Worm (Caenorhabditis elegans): Measurements from ENCODE around the gene rnr-2.

The rnr-2 gene

ce11 chrIII:4115085-4115484 is 20.4 kb upstream of the rnr-2 start, which contains the start of gene unc-103 (continued):
- TF ChIP-seq lag-1 (GFP tag; IDR thresholded peaks at IDR 0.05), result no peak

ce11 chrIII:4113594-4113993 is 18.9 kb upstream of the rnr-2 start:
- TF ChIP-seq pbrm-1 (GFP tag; IDR thresholded peaks at IDR 0.05) (no peak), hmg-1.2 (GFP tag; IDR thresholded peaks at IDR 0.05) (peak; percentile 37; the same call in 1 of the 2 replicates)

DNA sequence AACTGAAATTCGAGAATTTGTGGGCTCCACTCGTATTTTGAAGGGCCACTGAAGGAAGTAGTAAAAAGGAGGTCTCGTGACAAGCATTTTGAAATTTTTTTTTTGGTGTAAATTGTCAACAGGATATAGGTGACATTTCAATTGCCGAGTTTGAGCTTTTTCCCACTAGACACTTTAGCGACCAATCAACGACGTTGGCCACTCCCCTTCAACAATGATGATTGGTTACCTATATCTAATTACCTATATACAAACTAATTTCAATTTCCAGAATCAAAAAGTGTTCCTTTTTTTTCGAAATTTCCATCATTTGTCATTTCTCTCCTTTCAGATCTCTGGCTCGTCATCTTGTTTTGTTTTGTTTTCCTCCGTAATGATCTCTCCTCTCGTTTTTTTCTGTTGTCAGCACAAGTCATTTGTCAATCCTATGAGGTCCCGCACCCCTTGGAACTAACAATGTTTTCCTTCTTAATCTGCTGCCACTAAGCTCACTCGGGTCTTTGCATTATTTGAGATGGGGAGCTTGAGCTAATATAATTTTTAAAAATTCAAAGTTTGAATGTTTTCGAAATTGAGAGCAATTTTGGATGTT is 13.3 kb upstream of the rnr-2 start:
- TF ChIP-seq dpl-1 (GFP tag; optimal IDR thresholded peaks at IDR 0.05) (no peak), C17E4.6 (GFP tag; IDR thresholded peaks at IDR 0.05) (no peak), ceh-79 (tag; optimal IDR thresholded peaks at IDR 0.05) (no peak), pbrm-1 (GFP tag; IDR thresholded peaks at IDR 0.05) (no peak), nfya-2 (GFP tag; IDR thresholded peaks at IDR 0.05) (no peak), ama-1 (optimal IDR thresholded peaks at IDR 0.05) (no peak), ama-1 (GFP tag; optimal IDR thresholded peaks at IDR 0.05) (no peak), bed-2 (GFP tag; IDR thresholded peaks at IDR 0.05) (no peak), aptf-3 (GFP tag; IDR thresholded peaks at IDR 0.05) (no peak), hmg-20 (GFP tag; IDR thresholded peaks at IDR 0.05) (no peak), aptf-2 (GFP tag; conservative IDR thresholded peaks at IDR 0.05) (no peak), madf-10 (tag; optimal IDR thresholded peaks at IDR 0.05) (no peak), nhr-120 (GFP tag; IDR thresholded peaks at IDR 0.05) (no peak), pha-4 (tag; optimal IDR thresholded peaks at IDR 0.05) (no peak)

- TF ChIP-seq snpc-4 (GFP tag; optimal IDR thresholded peaks at IDR 0.05) (no peak), snpc-4 (tag; optimal IDR thresholded peaks at IDR 0.05) (no peak), lsy-27 (tag; optimal IDR thresholded peaks at IDR 0.05; ENCODE audit: borderline replicate concordance, insufficient read depth) (no peak)
These were observed 12.5 kb upstream of the rnr-2 start for ce11 chrIII:4107227-4107626.

DNA sequence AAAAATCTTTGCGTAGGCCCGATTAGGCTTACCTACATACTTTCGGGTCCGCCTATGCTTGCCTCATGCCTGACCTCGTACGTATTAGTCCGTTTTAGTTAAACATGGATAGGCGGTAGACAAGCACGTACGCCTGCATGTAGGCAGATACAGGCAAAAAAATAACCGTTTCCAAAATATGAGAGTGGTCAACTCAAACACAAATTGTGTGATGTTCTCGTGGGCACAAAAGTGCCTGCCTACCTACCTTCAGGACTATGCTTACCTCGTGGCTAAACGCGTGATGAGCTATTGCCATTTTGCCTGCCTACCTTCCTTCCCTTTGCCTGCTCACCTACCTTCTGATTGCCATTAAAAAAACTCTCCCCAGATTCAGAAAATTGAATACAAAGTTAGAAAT is 11.9 kb upstream of the rnr-2 start:
- TF ChIP-seq atf-7 (tag; optimal IDR thresholded peaks at IDR 0.05) (no peak), F57A8.1 (GFP tag; optimal IDR thresholded peaks at IDR 0.05) (no peak), him-1 (tag; optimal IDR thresholded peaks at IDR 0.05) (no peak), Y53F4B.3 (GFP tag; IDR thresholded peaks at IDR 0.05) (no peak), nhr-179 (tag; optimal IDR thresholded peaks at IDR 0.05) (no peak), attf-5 (GFP tag; optimal IDR thresholded peaks at IDR 0.05) (no peak), Y79H2A.3 (GFP tag; conservative IDR thresholded peaks at IDR 0.05) (no peak), ztf-6 (GFP tag; IDR thresholded peaks at IDR 0.05) (no peak), lsl-1 (GFP tag; optimal IDR thresholded peaks at IDR 0.05) (no peak)

- no peak for TF ChIP-seq tbx-9 (tag; optimal IDR thresholded peaks at IDR 0.05; ENCODE audit: borderline replicate concordance)
- TF ChIP-seq lsl-1 (GFP tag; optimal IDR thresholded peaks at IDR 0.05), result no peak
- TF ChIP-seq hlh-26 (GFP tag; conservative IDR thresholded peaks at IDR 0.05), result no peak
- no peak for TF ChIP-seq bed-2 (GFP tag; IDR thresholded peaks at IDR 0.05)
- no peak for TF ChIP-seq T26A5.8 (tag; optimal IDR thresholded peaks at IDR 0.05)
- no peak for TF ChIP-seq Y79H2A.3 (GFP tag; conservative IDR thresholded peaks at IDR 0.05)
- no peak for TF ChIP-seq snpc-4 (GFP tag; optimal IDR thresholded peaks at IDR 0.05)
- no peak for TF ChIP-seq snpc-4 (tag; optimal IDR thresholded peaks at IDR 0.05)
- TF ChIP-seq hsf-1 (GFP tag; IDR thresholded peaks at IDR 0.05), result no peak
- no peak for TF ChIP-seq mes-4 (tag; optimal IDR thresholded peaks at IDR 0.05)
- TF ChIP-seq tbp1 (GFP tag; optimal IDR thresholded peaks at IDR 0.05), result no peak
- no peak for TF ChIP-seq efl-1 (GFP tag; optimal IDR thresholded peaks at IDR 0.05)
- TF ChIP-seq sea-2 (GFP tag; IDR thresholded peaks at IDR 0.05), result no peak
- TF ChIP-seq nhr-179 (tag; optimal IDR thresholded peaks at IDR 0.05), result no peak
- no peak for TF ChIP-seq F49E8.2 (tag; optimal IDR thresholded peaks at IDR 0.05; ENCODE audit: insufficient read depth)
- no peak for TF ChIP-seq zim-3 (tag; optimal IDR thresholded peaks at IDR 0.05)
These were observed 8.4 kb upstream of the rnr-2 start for ce11 chrIII:4103171-4103570.
